Worm (Caenorhabditis elegans) whole organism, L4 larva: ENCODE measurements around the gene E02H4.4.

Experiments
- D1046.2 ChIP-seq: fragments of 200-800 bp; sonication (Bioruptor generic); IDR thresholded peaks from 2 replicates; pipeline ENCODE4 v1.3.6; 2022; ENCODE audit warnings: missing genetic modification characterization, missing compliant biosample characterization
- F49E8.2 ChIP-seq: sonication (generic microtip); optimal IDR thresholded peaks from 2 replicates; lab custom pipeline; 2016; ENCODE audit warnings: missing compliant biosample characterization, mild to moderate bottlenecking, missing genetic modification characterization, borderline replicate concordance
- Y48G9A.11 ChIP-seq: fragments of 200-800 bp; sonication (Bioruptor generic); IDR thresholded peaks from 2 replicates; pipeline ENCODE4 v1.3.6; 2022; ENCODE audit warnings: missing genetic modification reagents, missing genetic modification characterization, missing compliant biosample characterization
- ZK546.5 ChIP-seq, 2 experiments: sonication (generic microtip); optimal IDR thresholded peaks; 2 replicates each; lab custom pipeline; 2017; ENCODE audit warnings: missing biosample characterization in 2 of 2, missing genetic modification characterization in 2 of 2
- aha-1 ChIP-seq: fragments of 150-350 bp; peaks from one replicate; lab custom pipeline; 2014; ENCODE audit warnings: missing biosample characterization, missing genetic modification characterization
- attf-4 ChIP-seq: sonication (generic microtip); optimal IDR thresholded peaks from 3 replicates; lab custom pipeline; 2017; ENCODE audit warnings: missing biosample characterization, missing genetic modification characterization
- ceh-82 ChIP-seq: sonication (generic microtip); optimal IDR thresholded peaks from 2 replicates; lab custom pipeline; 2017; ENCODE audit warnings: missing biosample characterization, missing genetic modification characterization
- daf-12 ChIP-seq: fragments of 150-350 bp; optimal IDR thresholded peaks from 2 replicates; lab custom pipeline; 2014; ENCODE audit warnings: missing biosample characterization, missing genetic modification reagents, missing genetic modification characterization
- daf-19 ChIP-seq: fragments of 200-800 bp; sonication (Bioruptor generic); conservative IDR thresholded peaks from 2 replicates; pipeline ENCODE4 v1.3.6; 2022; ENCODE audit warnings: missing genetic modification characterization, missing compliant biosample characterization
- daf-8 ChIP-seq: fragments of 200-800 bp; sonication (Bioruptor generic); IDR thresholded peaks from 2 replicates; pipeline ENCODE4 v1.3.6; 2022; ENCODE audit warnings: missing genetic modification characterization, missing compliant biosample characterization
- dmd-8 ChIP-seq: fragments of 200-800 bp; sonication (Bioruptor generic); IDR thresholded peaks from 2 replicates; pipeline ENCODE4 v1.3.6; 2022; ENCODE audit warnings: missing genetic modification characterization, missing compliant biosample characterization
- dmd-9 ChIP-seq: fragments of 200-800 bp; sonication (Bioruptor generic); IDR thresholded peaks from 2 replicates; pipeline ENCODE4 v1.3.6; 2022; ENCODE audit warnings: missing genetic modification reagents, missing genetic modification characterization, missing compliant biosample characterization
- egl-27 ChIP-seq: sonication (generic microtip); optimal IDR thresholded peaks from 3 replicates; lab custom pipeline; 2017; ENCODE audit warnings: missing biosample characterization, missing genetic modification reagents, missing genetic modification characterization
- fkh-10 ChIP-seq: fragments of 150-350 bp; optimal IDR thresholded peaks from 2 replicates; lab custom pipeline; 2014; ENCODE audit warnings: missing biosample characterization, missing genetic modification reagents, missing genetic modification characterization
- hif-1 ChIP-seq, 2 experiments: sonication (generic microtip); optimal IDR thresholded peaks; 2 replicates each; lab custom pipeline; 2016 to 2017; ENCODE audit warnings: missing compliant biosample characterization in 2 of 2, missing genetic modification characterization in 2 of 2, missing genetic modification reagents in 2 of 2, missing genotype in 2 of 2, mild to moderate bottlenecking in 1 of 2
- hlh-11 ChIP-seq: fragments of 200-800 bp; sonication (Bioruptor generic); optimal IDR thresholded peaks from 2 replicates; lab custom pipeline; 2018; ENCODE audit warnings: mild to moderate bottlenecking, missing genetic modification characterization, missing compliant biosample characterization
- hlh-30 ChIP-seq: sonication (generic microtip); optimal IDR thresholded peaks from 2 replicates; lab custom pipeline; 2017; ENCODE audit warnings: antibody characterized with exemption, mild to moderate bottlenecking, missing genetic modification characterization, missing compliant biosample characterization; ENCODE audit not compliant: insufficient read depth
- lin-1 ChIP-seq: fragments of 200-800 bp; sonication (Bioruptor generic); IDR thresholded peaks from 2 replicates; pipeline ENCODE4 v1.3.6; 2022; ENCODE audit warnings: missing genetic modification reagents, missing genetic modification characterization, missing compliant biosample characterization
- lin-29 ChIP-seq: fragments of 200-800 bp; sonication (Bioruptor generic); IDR thresholded peaks from 2 replicates; pipeline ENCODE4 v1.3.6; 2022; ENCODE audit warnings: missing genetic modification reagents, missing genetic modification characterization, missing compliant biosample characterization
- mdl-1 ChIP-seq, 2 experiments: fragments of 150-350 bp in 1 of 2; sonication (generic microtip) in 1 of 2; optimal IDR thresholded peaks; 2 replicates each; lab custom pipeline; 2014 to 2017; ENCODE audit warnings: missing biosample characterization in 2 of 2, missing genetic modification characterization in 2 of 2
- mes-2 ChIP-seq: sonication (generic microtip); optimal IDR thresholded peaks from 2 replicates; lab custom pipeline; 2016; ENCODE audit warnings: missing genotype, mild to moderate bottlenecking, missing genetic modification characterization, missing compliant biosample characterization; ENCODE audit not compliant: poor library complexity, severe bottlenecking
- mxl-2 ChIP-seq: fragments of 200-800 bp; sonication (Bioruptor generic); conservative IDR thresholded peaks from 2 replicates; pipeline ENCODE4 v1.3.6; 2022; ENCODE audit warnings: missing genetic modification reagents, missing genetic modification characterization, missing compliant biosample characterization
- nhr-11 ChIP-seq: fragments of 150-350 bp; optimal IDR thresholded peaks from 2 replicates; lab custom pipeline; 2014; ENCODE audit warnings: missing biosample characterization, missing genetic modification characterization
- nhr-77 ChIP-seq: fragments of 150-350 bp; optimal IDR thresholded peaks from 2 replicates; lab custom pipeline; 2014; ENCODE audit warnings: missing biosample characterization, missing genetic modification characterization
- pha-4 ChIP-seq, 2 experiments: fragments of 150-350 bp in 1 of 2; fragments of 200-800 bp in 1 of 2; sonication (Bioruptor generic) in 1 of 2; IDR thresholded peaks in 1 of 2; optimal IDR thresholded peaks in 1 of 2; 2 replicates each; pipeline versions ENCODE4 v1.3.6 to Lab custom; 2014 to 2022; ENCODE audit warnings: missing genetic modification characterization in 2 of 2, missing genetic modification reagents in 2 of 2, missing biosample characterization in 1 of 2, missing compliant biosample characterization in 1 of 2
- php-3 ChIP-seq: fragments of 200-800 bp; sonication (Bioruptor generic); IDR thresholded peaks from 2 replicates; pipeline ENCODE4 v1.3.6; 2022; ENCODE audit warnings: missing genetic modification reagents, missing genetic modification characterization, missing compliant biosample characterization
- pqm-1 ChIP-seq: sonication (generic microtip); optimal IDR thresholded peaks from 2 replicates; lab custom pipeline; 2017; ENCODE audit warnings: missing biosample characterization, missing genetic modification characterization
- set-16 ChIP-seq: fragments of 200-800 bp; sonication (Bioruptor generic); IDR thresholded peaks from 2 replicates; pipeline ENCODE4 v1.3.6; 2022; ENCODE audit warnings: missing genetic modification reagents, missing genetic modification characterization, missing compliant biosample characterization
- snpc-1.2 ChIP-seq: fragments of 200-800 bp; sonication (Bioruptor generic); IDR thresholded peaks from 2 replicates; pipeline ENCODE4 v1.3.6; 2022; ENCODE audit warnings: missing genetic modification reagents, missing genetic modification characterization, missing compliant biosample characterization
- snpc-4 ChIP-seq: fragments of 150-350 bp; optimal IDR thresholded peaks from 2 replicates; lab custom pipeline; 2014; ENCODE audit warnings: missing biosample characterization, missing genetic modification characterization
- spr-1 ChIP-seq: sonication (generic microtip); optimal IDR thresholded peaks from 2 replicates; lab custom pipeline; 2016; ENCODE audit warnings: mild to moderate bottlenecking, missing genetic modification characterization, missing compliant biosample characterization
- spr-3 ChIP-seq: fragments of 200-800 bp; sonication (Bioruptor generic); optimal IDR thresholded peaks from 2 replicates; lab custom pipeline; 2018; ENCODE audit warnings: mild to moderate bottlenecking, missing genetic modification characterization, missing compliant biosample characterization
- tag-97 ChIP-seq: fragments of 200-800 bp; sonication (Bioruptor generic); IDR thresholded peaks from 2 replicates; pipeline ENCODE4 v1.3.6; 2022; ENCODE audit warnings: missing genetic modification characterization, missing compliant biosample characterization
- unc-39 ChIP-seq: sonication (generic microtip); optimal IDR thresholded peaks from 2 replicates; lab custom pipeline; 2017; ENCODE audit warnings: missing biosample characterization, missing genetic modification characterization
- unc-62 ChIP-seq, 3 experiments: fragments of 150-350 bp in 1 of 3; sonication (generic microtip); optimal IDR thresholded peaks in 2 of 3; peaks in 1 of 3; 1 replicate in 1 of 3; 2 replicates in 2 of 3; lab custom pipeline; 2014 to 2017; ENCODE audit warnings: missing biosample characterization in 3 of 3, missing genetic modification characterization in 3 of 3, missing genetic modification reagents in 3 of 3, missing genotype in 1 of 3
- zfp-2 ChIP-seq: sonication (generic microtip); optimal IDR thresholded peaks from 2 replicates; lab custom pipeline; 2016; ENCODE audit warnings: mild to moderate bottlenecking, missing genetic modification characterization, missing compliant biosample characterization
- zfp-3 ChIP-seq: fragments of 200-800 bp; sonication (Bioruptor generic); conservative IDR thresholded peaks from 2 replicates; pipeline ENCODE4 v1.3.6; 2022; ENCODE audit warnings: missing genetic modification reagents, missing genetic modification characterization, missing compliant biosample characterization

E02H4.4 gene

ce11 chrX:14228764-14229163, 29.0 kb upstream of the E02H4.4 start (continued):
- TF ChIP-seq aha-1 (tag; lab: Kevin White, UChicago): no peak
- no peak for TF ChIP-seq fkh-10 (GFP tag; lab: Kevin White, UChicago)
- TF ChIP-seq daf-19: no peak
- no peak for TF ChIP-seq mes-2
- TF ChIP-seq snpc-1.2: peak; percentile 47; the same call in 1 of the 2 replicates
- 0 out of 2 replicates have a peak, but pooled peaks have one; percentile 64 for TF ChIP-seq dmd-8 (GFP tag; lab: Robert Waterston, UW)
- no peak for TF ChIP-seq F49E8.2 (tag; lab: Kevin White, UChicago)
- no peak for TF ChIP-seq php-3 (GFP tag; lab: Robert Waterston, UW)
- TF ChIP-seq daf-8: 0 out of 2 replicates have a peak, but pooled peaks have one; percentile 49
- TF ChIP-seq zfp-3 (GFP tag; lab: Robert Waterston, UW): no peak
- TF ChIP-seq egl-27 (tag; lab: Kevin White, UChicago): no peak
- no peak for TF ChIP-seq nhr-77 (tag; lab: Kevin White, UChicago)
- no peak for TF ChIP-seq spr-1 (tag; lab: Kevin White, UChicago)

- TF ChIP-seq set-16 (peak; percentile 65; the same call in 1 of the 2 replicates), ZK546.5 (tag; optimal IDR thresholded peaks at IDR 0.05; lab: Kevin White, UChicago) (no peak), aha-1 (tag; lab: Kevin White, UChicago) (peak; percentile 93), unc-62 (GFP tag; optimal IDR thresholded peaks at IDR 0.05 in 1 of 2; lab: Kevin White, UChicago) (peak in 1 of 2 experiments; percentile 3), unc-62 (tag; optimal IDR thresholded peaks at IDR 0.05; lab: Kevin White, UChicago) (no peak)
Measured at ce11 chrX:14231987-14232386, 25.8 kb upstream of the E02H4.4 start.

ce11 chrX:14234366-14234765, 23.4 kb upstream of the E02H4.4 start, which contains the start of gene srg-36:
Gene srg-36 (minus strand): TSS chrX:14234466.
- no peak for TF ChIP-seq zfp-2
- TF ChIP-seq lin-29: no peak
- TF ChIP-seq zfp-3 (GFP tag; lab: Robert Waterston, UW): no peak
- no peak for TF ChIP-seq pqm-1 (tag; lab: Kevin White, UChicago)
- TF ChIP-seq spr-3 (GFP tag; lab: Kevin White, UChicago): no peak
- TF ChIP-seq tag-97: no peak
- TF ChIP-seq hif-1 (tag; optimal IDR thresholded peaks at IDR 0.05; lab: Kevin White, UChicago): no peak
- TF ChIP-seq Y48G9A.11 (GFP tag; lab: Robert Waterston, UW): no peak
- TF ChIP-seq hlh-30 (tag; lab: Kevin White, UChicago): no peak

ce11 chrX:14234932-14235331, 22.8 kb upstream of the E02H4.4 start, which contains the start of gene srg-37:
Gene srg-37 (minus strand): TSS chrX:14235032.
- TF ChIP-seq lin-29 (no peak), unc-39 (tag; lab: Kevin White, UChicago) (no peak), mxl-2 (GFP tag; lab: Robert Waterston, UW) (no peak), hlh-11 (tag; lab: Kevin White, UChicago) (no peak), snpc-4 (tag; lab: Kevin White, UChicago) (no peak), D1046.2 (GFP tag; lab: Robert Waterston, UW) (no peak), attf-4 (tag; lab: Kevin White, UChicago) (no peak), nhr-11 (tag; lab: Kevin White, UChicago) (no peak)

- TF ChIP-seq mdl-1 (tag; optimal IDR thresholded peaks at IDR 0.05; lab: Kevin White, UChicago) (no peak), daf-8 (no peak), set-16 (peak; percentile 87), pha-4 (GFP tag; IDR thresholded peaks at IDR 0.05; lab: Robert Waterston, UW) (peak; percentile 44; the same call in 1 of the 2 replicates), pha-4 (tag; optimal IDR thresholded peaks at IDR 0.05; lab: Kevin White, UChicago) (no peak), daf-19 (no peak), lin-1 (GFP tag; lab: Robert Waterston, UW) (no peak), ceh-82 (no peak), daf-12 (tag; lab: Kevin White, UChicago) (no peak), aha-1 (tag; lab: Kevin White, UChicago) (peak; percentile 70), dmd-9 (GFP tag; lab: Robert Waterston, UW) (no peak)
Measured at ce11 chrX:14236121-14236824, 21.5 kb upstream of the E02H4.4 start.
